Worm (Caenorhabditis elegans): ENCODE results near the gene vpat-1.

vpat-1 gene

DNA sequence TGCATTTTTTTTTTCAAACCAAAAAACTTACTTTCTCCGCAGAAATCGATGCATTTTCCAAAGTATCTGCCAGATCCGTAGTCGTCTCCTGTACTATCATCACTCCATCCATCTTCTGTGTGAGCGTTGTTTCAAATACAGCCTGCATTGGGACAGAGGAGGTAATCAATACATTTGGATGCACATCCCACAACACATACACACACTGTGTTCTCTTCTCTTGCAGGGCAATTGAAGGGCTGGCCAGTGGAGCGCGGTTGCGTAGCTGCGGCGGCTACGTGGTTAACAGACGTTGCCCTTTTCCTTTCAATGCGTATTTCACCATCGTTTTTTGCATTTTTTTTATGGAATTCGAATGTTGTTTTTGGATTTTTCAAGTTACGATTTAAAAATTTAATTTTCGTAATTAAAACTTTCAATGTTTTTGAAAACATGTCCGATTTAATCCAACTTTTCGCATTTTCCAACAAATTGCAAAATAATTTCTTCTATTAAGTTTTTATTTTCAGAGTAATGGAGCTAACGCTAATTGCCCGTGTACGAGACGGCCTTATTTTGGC is 10.9 kb downstream of the vpat-1 start, which contains the start of the genes stau-1 and sec-22 (continued):
- TF ChIP-seq hmg-1.1 (GFP tag; IDR thresholded peaks at IDR 0.05): peak; percentile 66
- peak; percentile 52 for TF ChIP-seq nhr-28 (tag; optimal IDR thresholded peaks at IDR 0.05)
- TF ChIP-seq hif-1 (tag; optimal IDR thresholded peaks at IDR 0.05): peak in 1 of 2 experiments; percentile 41
- TF ChIP-seq ztf-7 (tag; optimal IDR thresholded peaks at IDR 0.05): no peak
- TF ChIP-seq hlh-11 (tag; optimal IDR thresholded peaks at IDR 0.05): peak; percentile 34
- TF ChIP-seq dve-1 (tag; optimal IDR thresholded peaks at IDR 0.05; ENCODE audit: insufficient read depth): peak; percentile 58
- no peak for TF ChIP-seq lin-39 (tag; optimal IDR thresholded peaks at IDR 0.05)
- TF ChIP-seq jun-1 (tag; optimal IDR thresholded peaks at IDR 0.05): no peak

DNA sequence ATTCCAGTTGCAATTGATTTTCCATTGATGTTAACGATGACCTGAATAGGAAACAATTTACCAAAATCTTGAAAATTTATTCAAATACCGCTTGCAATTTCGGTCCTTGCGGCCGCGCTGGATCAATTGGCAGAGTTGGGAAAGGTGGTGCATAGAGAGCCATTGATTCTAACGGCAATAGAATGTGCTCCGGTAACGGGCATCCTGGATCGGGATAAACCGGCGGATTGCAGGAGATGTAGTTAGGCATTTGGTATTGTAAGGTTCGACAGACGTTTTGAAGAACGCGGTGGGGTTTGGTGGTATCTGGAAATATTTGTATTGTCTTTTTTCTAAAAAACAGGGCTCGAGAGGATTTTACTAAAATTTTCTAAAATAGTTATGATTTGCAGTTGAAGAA is 15.1 kb downstream of the vpat-1 start:
- TF ChIP-seq daf-16 (GFP tag; optimal IDR thresholded peaks at IDR 0.05): no peak
- no peak for TF ChIP-seq daf-16 (tag; optimal IDR thresholded peaks at IDR 0.05)
- no peak for TF ChIP-seq lir-3 (tag; optimal IDR thresholded peaks at IDR 0.05)
- peak; percentile 94 for TF ChIP-seq aha-1 (tag)
- TF ChIP-seq dmd-8 (GFP tag; IDR thresholded peaks at IDR 0.05): no peak
- TF ChIP-seq saeg-2 (GFP tag; IDR thresholded peaks at IDR 0.05): no peak
- TF ChIP-seq dpl-1 (GFP tag; optimal IDR thresholded peaks at IDR 0.05): no peak
- TF ChIP-seq T26A8.4 (GFP tag; IDR thresholded peaks at IDR 0.05): 0 out of 2 replicates have a peak, but pooled peaks have one; percentile 26
- no peak for TF ChIP-seq snpc-4 (tag; optimal IDR thresholded peaks at IDR 0.05)
- TF ChIP-seq lin-29 (GFP tag; IDR thresholded peaks at IDR 0.05): no peak

DNA sequence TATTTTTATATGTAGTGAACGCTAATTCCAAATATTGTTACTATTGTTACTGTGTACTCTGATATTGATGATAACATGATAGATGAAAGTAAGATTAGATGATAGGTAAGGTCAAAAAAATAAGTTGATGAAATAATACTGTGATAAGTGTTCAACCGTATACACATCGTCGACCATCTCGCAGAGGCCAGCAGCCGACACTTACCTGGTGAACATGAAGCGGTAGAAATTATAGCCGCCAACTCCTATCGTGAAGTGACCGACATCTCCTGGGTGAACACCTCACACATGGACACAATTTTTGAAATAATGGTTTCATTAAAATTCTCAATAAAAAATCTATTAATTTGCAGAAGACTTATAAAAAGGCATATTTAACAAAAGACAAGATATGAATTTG is 18.6 kb downstream of the vpat-1 start:
- TF ChIP-seq nhr-28 (tag; optimal IDR thresholded peaks at IDR 0.05) (peak; percentile 12), nhr-10 (tag; optimal IDR thresholded peaks at IDR 0.05) (no peak), mdt-29 (GFP tag; IDR thresholded peaks at IDR 0.05) (no peak)

DNA sequence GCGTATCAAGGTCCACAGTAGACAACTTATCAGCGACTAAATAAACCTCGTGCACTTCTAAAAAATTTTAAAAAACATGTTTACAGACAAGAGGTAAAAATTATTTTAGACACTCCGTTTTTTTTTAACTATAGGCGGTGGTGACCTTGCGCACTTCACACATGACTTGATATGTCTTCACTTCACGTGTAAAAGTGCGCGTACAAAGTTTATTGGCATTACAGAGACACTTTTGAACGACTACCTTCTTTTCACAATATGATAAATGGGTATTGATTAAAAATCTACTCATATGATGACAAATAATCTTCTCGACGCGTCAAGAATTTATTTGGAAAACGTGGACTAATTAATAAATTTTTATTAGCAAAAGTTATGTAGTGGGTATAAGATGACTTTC is 19.3 kb downstream of the vpat-1 start:
- TF ChIP-seq mdl-1 (tag; optimal IDR thresholded peaks at IDR 0.05): peak in 1 of 2 experiments; percentile 68
- peak in 1 of 2 experiments; percentile 42 for TF ChIP-seq unc-62 (GFP tag; optimal IDR thresholded peaks at IDR 0.05 in 1 of 2)
- TF ChIP-seq unc-62 (tag; optimal IDR thresholded peaks at IDR 0.05): no peak
- peak; percentile 91 for TF ChIP-seq hlh-30 (tag; optimal IDR thresholded peaks at IDR 0.05; ENCODE audit: insufficient read depth)
- TF ChIP-seq hif-1 (tag; optimal IDR thresholded peaks at IDR 0.05): peak in 1 of 2 experiments; percentile 3
- TF ChIP-seq hlh-11 (tag; optimal IDR thresholded peaks at IDR 0.05): peak; percentile 42
- no peak for TF ChIP-seq fkh-10 (GFP tag; optimal IDR thresholded peaks at IDR 0.05)
- no peak for TF ChIP-seq duxl-1 (tag; optimal IDR thresholded peaks at IDR 0.05; ENCODE audit: poor library complexity)
- TF ChIP-seq ama-1 (optimal IDR thresholded peaks at IDR 0.05): no peak
- peak; percentile 52 for TF ChIP-seq mep-1 (tag; optimal IDR thresholded peaks at IDR 0.05)
- no peak for TF ChIP-seq nhr-10 (tag; optimal IDR thresholded peaks at IDR 0.05)
- no peak for TF ChIP-seq nhr-76 (tag; optimal IDR thresholded peaks at IDR 0.05)
- TF ChIP-seq nhr-28 (tag; optimal IDR thresholded peaks at IDR 0.05): peak; percentile 57
- TF ChIP-seq pha-4 (GFP tag; IDR thresholded peaks at IDR 0.05): no peak
- no peak for TF ChIP-seq pha-4 (tag; optimal IDR thresholded peaks at IDR 0.05)
- TF ChIP-seq ces-1 (GFP tag; optimal IDR thresholded peaks at IDR 0.05): no peak
- no peak for TF ChIP-seq set-16 (GFP tag; IDR thresholded peaks at IDR 0.05)
- peak; percentile 12 for TF ChIP-seq dve-1 (tag; optimal IDR thresholded peaks at IDR 0.05; ENCODE audit: insufficient read depth)
- TF ChIP-seq lin-1 (GFP tag; IDR thresholded peaks at IDR 0.05): no peak
- TF ChIP-seq lsy-2 (tag; optimal IDR thresholded peaks at IDR 0.05): peak in 1 of 2 experiments; percentile 7
- no peak for TF ChIP-seq nhr-6 (tag; optimal IDR thresholded peaks at IDR 0.05)
- no peak for TF ChIP-seq unc-39 (tag; optimal IDR thresholded peaks at IDR 0.05)
- peak; percentile 35 for TF ChIP-seq mxl-3 (GFP tag; optimal IDR thresholded peaks at IDR 0.05)

All from whole organism, L4 larva.